Fruit fly (Drosophila melanogaster) whole organism, embryonic: ENCODE data around the gene CG33124.

Experiments
- Awh ChIP-seq: fragments of 200-800 bp; sonication (Bioruptor generic); IDR thresholded peaks from 2 replicates; pipeline ENCODE4, ENCODE4 v1.3.6; 2022; ENCODE audit warnings: missing biosample characterization, missing genetic modification characterization
- Bteb2 ChIP-seq: fragments of 200-800 bp; sonication (Bioruptor generic); optimal IDR thresholded peaks from 2 replicates; lab custom pipeline; 2016; ENCODE audit warnings: missing biosample characterization, missing genetic modification characterization
- CG10543 ChIP-seq: fragments of 200-800 bp; sonication (Bioruptor generic); optimal IDR thresholded peaks from 3 replicates; lab custom pipeline; 2017; ENCODE audit warnings: missing biosample characterization, mild to moderate bottlenecking, missing genetic modification characterization, moderate library complexity
- CG11247 ChIP-seq: fragments of 200-800 bp; sonication (Bioruptor generic); IDR thresholded peaks from 2 replicates; pipeline ENCODE4 v1.3.6; 2022; ENCODE audit warnings: missing biosample characterization, missing genetic modification characterization
- CG12236 ChIP-seq: fragments of 200-800 bp; sonication (Bioruptor generic); optimal IDR thresholded peaks from 2 replicates; lab custom pipeline; 2016; ENCODE audit warnings: missing biosample characterization, missing genetic modification characterization
- CG15479 ChIP-seq: fragments of 200-800 bp; sonication (Bioruptor generic); optimal IDR thresholded peaks from 3 replicates; lab custom pipeline; 2019; ENCODE audit warnings: missing biosample characterization, mild to moderate bottlenecking, missing genetic modification characterization, moderate library complexity
- CG1603 ChIP-seq: fragments of 200-800 bp; sonication (Bioruptor generic); optimal IDR thresholded peaks from 2 replicates; lab custom pipeline; 2019; ENCODE audit warnings: missing biosample characterization, mild to moderate bottlenecking, missing genetic modification characterization, moderate library complexity
- CG16815 ChIP-seq: fragments of 200-800 bp; sonication (Bioruptor generic); optimal IDR thresholded peaks from 3 replicates; lab custom pipeline; 2017; ENCODE audit warnings: missing biosample characterization, mild to moderate bottlenecking, missing genetic modification characterization
- CG17385 ChIP-seq: fragments of 200-800 bp; sonication (Bioruptor generic); optimal IDR thresholded peaks from 3 replicates; lab custom pipeline; 2018; ENCODE audit warnings: missing biosample characterization, mild to moderate bottlenecking, missing genetic modification characterization
- CG18764 ChIP-seq: fragments of 200-800 bp; sonication (Bioruptor generic); optimal IDR thresholded peaks from 3 replicates; lab custom pipeline; 2016; ENCODE audit warnings: missing biosample characterization, missing genetic modification characterization
- CG2678 ChIP-seq: fragments of 200-800 bp; sonication (Bioruptor generic); optimal IDR thresholded peaks from 3 replicates; lab custom pipeline; 2019; ENCODE audit warnings: missing biosample characterization, mild to moderate bottlenecking, missing genetic modification characterization, moderate library complexity
- CG2712 ChIP-seq: fragments of 200-800 bp; optimal IDR thresholded peaks from 3 replicates; lab custom pipeline; 2019; ENCODE audit warnings: missing biosample characterization, mild to moderate bottlenecking, missing genetic modification characterization, moderate library complexity
- CG30431 ChIP-seq: fragments of 200-800 bp; sonication (Bioruptor generic); optimal IDR thresholded peaks from 2 replicates; lab custom pipeline; 2017; ENCODE audit warnings: missing biosample characterization, missing genetic modification characterization
- CG42726 ChIP-seq: fragments of 200-800 bp; sonication (Bioruptor generic); IDR thresholded peaks from 2 replicates; pipeline ENCODE4 v1.3.6; 2022; ENCODE audit warnings: missing biosample characterization, missing genetic modification characterization; ENCODE audit not compliant: partially characterized antibody
- CG4617 ChIP-seq: fragments of 200-800 bp; sonication (Bioruptor generic); optimal IDR thresholded peaks from 3 replicates; lab custom pipeline; 2016; ENCODE audit warnings: missing biosample characterization, missing genetic modification characterization, borderline replicate concordance
- CG5953 ChIP-seq: fragments of 200-800 bp; sonication (Bioruptor generic); IDR thresholded peaks from 2 replicates; pipeline ENCODE4 v1.3.6; 2022; ENCODE audit warnings: missing biosample characterization, missing genetic modification characterization
- CG7372 ChIP-seq: fragments of 200-800 bp; sonication (Bioruptor generic); IDR thresholded peaks from 2 replicates; pipeline ENCODE4 v1.3.6; 2022; ENCODE audit warnings: missing biosample characterization, missing genetic modification characterization
- CG7928 ChIP-seq: fragments of 200-800 bp; sonication (Bioruptor generic); optimal IDR thresholded peaks from 2 replicates; lab custom pipeline; 2017; ENCODE audit warnings: missing biosample characterization, mild to moderate bottlenecking, missing genetic modification characterization
- CG8089 ChIP-seq: fragments of 200-800 bp; sonication (Bioruptor generic); optimal IDR thresholded peaks from 3 replicates; lab custom pipeline; 2016; ENCODE audit warnings: missing biosample characterization, missing genetic modification characterization
- CG9797 ChIP-seq: fragments of 200-800 bp; sonication (Bioruptor generic); optimal IDR thresholded peaks from 3 replicates; lab custom pipeline; 2018; ENCODE audit warnings: missing biosample characterization, mild to moderate bottlenecking, missing genetic modification characterization
- Dp ChIP-seq: fragments of 200-800 bp; sonication (Bioruptor generic); optimal IDR thresholded peaks from 2 replicates; lab custom pipeline; 2018; ENCODE audit warnings: missing biosample characterization, mild to moderate bottlenecking, missing genetic modification characterization, moderate library complexity
- Ets97D ChIP-seq: fragments of 200-800 bp; sonication (Bioruptor generic); optimal IDR thresholded peaks from 3 replicates; lab custom pipeline; 2016; ENCODE audit warnings: missing biosample characterization, missing genetic modification characterization
- HLH3B ChIP-seq: fragments of 200-800 bp; sonication (Bioruptor generic); IDR thresholded peaks from 2 replicates; pipeline ENCODE4 v1.3.6; 2022; ENCODE audit warnings: missing biosample characterization, missing genetic modification characterization
- Hr3 ChIP-seq: fragments of 200-800 bp; sonication (Bioruptor generic); optimal IDR thresholded peaks from 3 replicates; lab custom pipeline; 2016; ENCODE audit warnings: missing biosample characterization, missing genetic modification characterization
- MBD-R2 ChIP-seq: fragments of 200-800 bp; sonication (Bioruptor generic); IDR thresholded peaks from 2 replicates; pipeline ENCODE4 v1.3.6; 2022; ENCODE audit warnings: missing biosample characterization, missing genetic modification characterization
- Med ChIP-seq: fragments of 200-800 bp; sonication (Bioruptor generic); peaks from one replicate; lab custom pipeline; 2016; ENCODE audit warnings: missing biosample characterization, missing genetic modification characterization, mild to moderate bottlenecking, inconsistent platforms, moderate library complexity
- Myb ChIP-seq: fragments of 200-800 bp; sonication (Bioruptor generic); optimal IDR thresholded peaks from 2 replicates; lab custom pipeline; 2016; ENCODE audit warnings: missing biosample characterization, missing genetic modification characterization
- Sox102F ChIP-seq: fragments of 200-800 bp; sonication (Bioruptor generic); optimal IDR thresholded peaks from 2 replicates; lab custom pipeline; 2018; ENCODE audit warnings: missing biosample characterization, mild to moderate bottlenecking, missing genetic modification characterization, moderate library complexity
- Spps ChIP-seq: fragments of 200-800 bp; sonication (Bioruptor generic); optimal IDR thresholded peaks from 2 replicates; lab custom pipeline; 2018; ENCODE audit warnings: missing biosample characterization, mild to moderate bottlenecking, missing genetic modification characterization
- Tbp ChIP-seq: fragments of >200 bp; optimal IDR thresholded peaks from 2 replicates; lab custom pipeline; 2018; ENCODE audit warnings: missing biosample characterization, missing genetic modification characterization
- Vsx1 ChIP-seq: fragments of 200-800 bp; sonication (Bioruptor generic); optimal IDR thresholded peaks from 2 replicates; lab custom pipeline; 2017; ENCODE audit warnings: missing biosample characterization, mild to moderate bottlenecking, missing genetic modification characterization, missing genetic modification reagents
- ab ChIP-seq: fragments of 200-800 bp; sonication (Bioruptor generic); optimal IDR thresholded peaks from 2 replicates; lab custom pipeline; 2016; ENCODE audit warnings: missing biosample characterization, missing genetic modification characterization
- croc ChIP-seq: fragments of 200-800 bp; sonication (Bioruptor generic); conservative IDR thresholded peaks from 3 replicates; pipeline ENCODE4 v1.3.6; 2022; ENCODE audit warnings: missing biosample characterization, missing genetic modification characterization
- esg ChIP-seq: fragments of 200-800 bp; sonication (Bioruptor generic); conservative IDR thresholded peaks from 2 replicates; pipeline ENCODE4 v1.3.6; 2022; ENCODE audit warnings: missing biosample characterization, missing genetic modification characterization
- gce ChIP-seq: fragments of 200-800 bp; sonication (Bioruptor generic); IDR thresholded peaks from 3 replicates; pipeline ENCODE4 v1.3.6; 2022; ENCODE audit warnings: missing biosample characterization, missing genetic modification characterization
- grau ChIP-seq: fragments of 200-800 bp; optimal IDR thresholded peaks from 3 replicates; lab custom pipeline; 2019; ENCODE audit warnings: missing biosample characterization, mild to moderate bottlenecking, missing genetic modification characterization, moderate library complexity
- ham ChIP-seq: fragments of 200-800 bp; sonication (Bioruptor generic); IDR thresholded peaks from 2 replicates; pipeline ENCODE4 v1.3.6; 2022; ENCODE audit warnings: missing biosample characterization, missing genetic modification characterization
- ind ChIP-seq: fragments of 200-800 bp; sonication (Bioruptor generic); optimal IDR thresholded peaks from 3 replicates; lab custom pipeline; 2016; ENCODE audit warnings: missing biosample characterization, missing genetic modification characterization
- jing ChIP-seq: fragments of 200-800 bp; sonication (Bioruptor generic); optimal IDR thresholded peaks from 2 replicates; lab custom pipeline; 2018; ENCODE audit warnings: missing biosample characterization, mild to moderate bottlenecking, missing genetic modification characterization
- ken ChIP-seq: fragments of 200-800 bp; sonication (Bioruptor generic); IDR thresholded peaks from 3 replicates; pipeline ENCODE4 v1.3.6; 2022; ENCODE audit warnings: missing biosample characterization, missing genetic modification characterization
- lilli ChIP-seq: fragments of 200-800 bp; sonication (Bioruptor generic); optimal IDR thresholded peaks from 3 replicates; lab custom pipeline; 2016; ENCODE audit warnings: missing biosample characterization, missing genetic modification characterization
- nerfin-1 ChIP-seq: fragments of 200-800 bp; sonication (Bioruptor generic); optimal IDR thresholded peaks from 3 replicates; lab custom pipeline; 2019; ENCODE audit warnings: missing biosample characterization, mild to moderate bottlenecking, missing genetic modification characterization, moderate library complexity
- prd ChIP-seq, 3 experiments: fragments of >200 bp in 2 of 3; fragments of 200-800 bp in 1 of 3; sonication (Bioruptor generic) in 1 of 3; optimal IDR thresholded peaks in 2 of 3; IDR thresholded peaks in 1 of 3; 2 replicates in 2 of 3; 3 replicates in 1 of 3; pipeline versions ENCODE4 v1.3.6 to Lab custom; 2017 to 2022; ENCODE audit warnings: missing biosample characterization in 1 of 3, missing genetic modification characterization in 1 of 3
- pros ChIP-seq: fragments of 200-800 bp; sonication (Bioruptor generic); optimal IDR thresholded peaks from 3 replicates; lab custom pipeline; 2019; ENCODE audit warnings: missing biosample characterization, mild to moderate bottlenecking, missing genetic modification characterization, moderate library complexity
- salm ChIP-seq: fragments of 200-800 bp; sonication (Bioruptor generic); optimal IDR thresholded peaks from 2 replicates; lab custom pipeline; 2018; ENCODE audit warnings: missing biosample characterization, mild to moderate bottlenecking, missing genetic modification characterization
- schlank ChIP-seq: fragments of 200-800 bp; sonication (Bioruptor generic); optimal IDR thresholded peaks from 2 replicates; lab custom pipeline; 2018; ENCODE audit warnings: missing biosample characterization, mild to moderate bottlenecking, missing genetic modification characterization
- seq ChIP-seq: fragments of 200-800 bp; sonication (Bioruptor generic); IDR thresholded peaks from 2 replicates; pipeline ENCODE4 v1.3.6; 2022; ENCODE audit warnings: missing biosample characterization, missing genetic modification characterization
- tna ChIP-seq: fragments of 200-800 bp; sonication (Bioruptor generic); IDR thresholded peaks from 2 replicates; pipeline ENCODE4 v1.3.6; 2022; ENCODE audit warnings: missing biosample characterization, missing genetic modification characterization; ENCODE audit not compliant: partially characterized antibody
- z ChIP-seq: fragments of 200-800 bp; sonication (Bioruptor generic); IDR thresholded peaks from 3 replicates; pipeline ENCODE4 v1.3.6; 2022; ENCODE audit warnings: missing biosample characterization, missing genetic modification characterization

CG33124 gene

dm6 chr2L:2177312-2177968 lies 31.5 kb downstream of the CG33124 start (continued):
- TF ChIP-seq Tbp (GFP tag; lab: Kevin White, UChicago) (no peak), CG10543 (GFP tag; lab: Kevin White, UChicago) (peak; percentile 16), CG42726 (GFP tag; lab: Robert Waterston, UW) (no peak), CG16815 (GFP tag; lab: Kevin White, UChicago) (no peak), pros (GFP tag; lab: Kevin White, UChicago) (peak; percentile 6), CG30431 (peak; percentile 21), Hr3 (GFP tag; lab: Kevin White, UChicago) (no peak), prd (optimal IDR thresholded peaks at IDR 0.05; lab: Kevin White, UChicago) (no peak), prd (GFP tag; IDR thresholded peaks at IDR 0.05; lab: Robert Waterston, UW) (peak; percentile 56), CG4617 (GFP tag; lab: Kevin White, UChicago) (peak; percentile 8), CG1603 (peak; percentile 24), Bteb2 (GFP tag; lab: Kevin White, UChicago) (no peak), ind (GFP tag; lab: Kevin White, UChicago) (peak; percentile 53), CG11247 (GFP tag; lab: Robert Waterston, UW) (peak; percentile 56), CG7372 (no peak), Spps (tag; lab: Kevin White, UChicago) (no peak), HLH3B (GFP tag; lab: Robert Waterston, UW) (peak; percentile 56; the same call in 1 of the 2 replicates), CG15479 (GFP tag; lab: Kevin White, UChicago) (no peak), Myb (GFP tag; lab: Kevin White, UChicago) (peak; percentile 46), CG9797 (GFP tag; lab: Kevin White, UChicago) (no peak), lilli (GFP tag; lab: Kevin White, UChicago) (peak; percentile 64), ken (GFP tag; lab: Robert Waterston, UW) (no peak), ham (GFP tag; lab: Robert Waterston, UW) (no peak), gce (GFP tag; lab: Robert Waterston, UW) (0 out of 3 replicates have a peak, but pooled peaks have one; percentile 8), Vsx1 (no peak), CG7928 (GFP tag; lab: Kevin White, UChicago) (no peak), croc (no peak), nerfin-1 (tag; lab: Kevin White, UChicago) (no peak), Sox102F (GFP tag; lab: Kevin White, UChicago) (peak; percentile 50), schlank (no peak), CG2678 (tag; lab: Kevin White, UChicago) (peak; percentile 53), Ets97D (GFP tag; lab: Kevin White, UChicago) (no peak), CG17385 (GFP tag; lab: Kevin White, UChicago) (no peak), Awh (GFP tag; lab: Robert Waterston, UW) (no peak), salm (tag; lab: Kevin White, UChicago) (no peak), CG12236 (GFP tag; lab: Kevin White, UChicago) (peak; percentile 1), CG2712 (peak; percentile 8), MBD-R2 (GFP tag; lab: Robert Waterston, UW) (peak; percentile 13; the same call in 1 of the 2 replicates), CG8089 (GFP tag; lab: Kevin White, UChicago) (no peak), Med (GFP tag; lab: Kevin White, UChicago) (peak; percentile 93), z (0 out of 3 replicates have a peak, but pooled peaks have one; percentile 40), jing (GFP tag; lab: Kevin White, UChicago) (no peak), seq (no peak), ab (peak; percentile 54), Dp (GFP tag; lab: Kevin White, UChicago) (no peak), grau (tag; lab: Kevin White, UChicago) (peak; percentile 61), tna (GFP tag; lab: Robert Waterston, UW) (no peak), CG18764 (peak; percentile 21), esg (GFP tag; lab: Robert Waterston, UW) (peak; percentile 23; the same call in 1 of the 2 replicates), CG5953 (GFP tag; lab: Robert Waterston, UW) (no peak)
